Worm (Caenorhabditis elegans): ENCODE results near the gene B0454.5.

DNA sequence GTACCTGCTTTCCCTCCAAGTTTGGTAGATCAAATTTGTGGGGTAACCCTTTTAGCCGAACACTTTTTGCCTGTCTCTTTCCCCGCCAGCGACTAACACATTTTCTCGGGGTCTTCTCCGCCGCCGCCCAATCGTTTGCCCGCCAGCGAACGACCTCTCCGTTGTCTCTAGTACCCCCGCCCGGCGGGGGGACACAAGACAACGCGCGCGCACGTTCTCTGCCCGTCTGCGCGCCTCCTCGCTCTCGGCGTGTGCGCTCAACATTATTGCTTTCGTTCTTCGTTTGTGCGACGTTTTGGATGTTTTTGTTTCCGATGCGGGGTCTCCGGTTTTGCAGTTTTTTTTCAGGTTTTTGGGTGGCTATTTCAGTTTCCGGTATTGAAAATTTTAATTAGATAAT is 16.9 kb downstream of the B0454.5 start:
- peak; percentile 60 for TF ChIP-seq tbx-2 (tag; optimal IDR thresholded peaks at IDR 0.05)
- no peak for TF ChIP-seq ceh-9 (tag; optimal IDR thresholded peaks at IDR 0.05)
- no peak for TF ChIP-seq pqm-1 (tag; optimal IDR thresholded peaks at IDR 0.05)
- TF ChIP-seq nfya-1 (tag; optimal IDR thresholded peaks at IDR 0.05): peak; percentile 67
- peak; percentile 25 for TF ChIP-seq sox-4 (tag; optimal IDR thresholded peaks at IDR 0.05)
- no peak for TF ChIP-seq mec-3 (tag; optimal IDR thresholded peaks at IDR 0.05; ENCODE audit: borderline replicate concordance)
- no peak for TF ChIP-seq ama-1 (optimal IDR thresholded peaks at IDR 0.05)
- no peak for TF ChIP-seq fkh-10 (GFP tag; optimal IDR thresholded peaks at IDR 0.05)
- no peak for TF ChIP-seq odd-2 (tag; optimal IDR thresholded peaks at IDR 0.05)
- no peak for TF ChIP-seq hlh-13 (GFP tag; optimal IDR thresholded peaks at IDR 0.05)
